Worm (Caenorhabditis elegans): Measurements from ENCODE around the gene F26G1.1.

F26G1.1 gene

ce11 chrII:4745281-4745680 lies 46.1 kb upstream of the F26G1.1 start (continued):
- TF ChIP-seq lin-14 (GFP tag; optimal IDR thresholded peaks at IDR 0.05): peak; percentile 68
- TF ChIP-seq efl-3 (GFP tag; optimal IDR thresholded peaks at IDR 0.05): no peak
- no peak for TF ChIP-seq ztf-11 (tag; optimal IDR thresholded peaks at IDR 0.05)
- TF ChIP-seq snpc-4 (tag; optimal IDR thresholded peaks at IDR 0.05): no peak
- TF ChIP-seq efl-1 (optimal IDR thresholded peaks at IDR 0.05): peak in 1 of 2 experiments; percentile 8
- peak in 1 of 2 experiments; percentile 68 for TF ChIP-seq efl-1 (GFP tag; optimal IDR thresholded peaks at IDR 0.05 in 1 of 2)
- no peak for TF ChIP-seq mab-9 (GFP tag; IDR thresholded peaks at IDR 0.05)
- no peak for TF ChIP-seq pqm-1 (tag; optimal IDR thresholded peaks at IDR 0.05)
- no peak for TF ChIP-seq tlp-1 (tag; optimal IDR thresholded peaks at IDR 0.05)
- peak in 1 of 2 experiments; percentile 55 for TF ChIP-seq lin-35 (GFP tag; optimal IDR thresholded peaks at IDR 0.05)
- peak; percentile 73 for TF ChIP-seq grh-1 (GFP tag; IDR thresholded peaks at IDR 0.05)
- TF ChIP-seq pag-3 (tag; optimal IDR thresholded peaks at IDR 0.05; ENCODE audit: borderline replicate concordance, insufficient read depth): no peak
- TF ChIP-seq aha-1 (tag; optimal IDR thresholded peaks at IDR 0.05): no peak
- TF ChIP-seq blmp-1 (tag; optimal IDR thresholded peaks at IDR 0.05): peak; percentile 95
- TF ChIP-seq lsy-2 (tag; optimal IDR thresholded peaks at IDR 0.05): peak in 1 of 2 experiments; percentile 38
- TF ChIP-seq ceh-8 (GFP tag; optimal IDR thresholded peaks at IDR 0.05): no peak
- no peak for TF ChIP-seq isw-1 (GFP tag; IDR thresholded peaks at IDR 0.05)
- TF ChIP-seq tbx-2 (tag; optimal IDR thresholded peaks at IDR 0.05): peak; percentile 63
- no peak for TF ChIP-seq lir-3 (tag; optimal IDR thresholded peaks at IDR 0.05; ENCODE audit: poor library complexity)
- no peak for TF ChIP-seq fos-1 (tag; optimal IDR thresholded peaks at IDR 0.05)
- TF ChIP-seq sptf-1 (tag; optimal IDR thresholded peaks at IDR 0.05): no peak
- TF ChIP-seq ztf-4 (tag; optimal IDR thresholded peaks at IDR 0.05): no peak
- TF ChIP-seq lin-13 (GFP tag; optimal IDR thresholded peaks at IDR 0.05): no peak
- no peak for TF ChIP-seq zag-1 (tag; optimal IDR thresholded peaks at IDR 0.05)
- TF ChIP-seq lin-39 (tag; optimal IDR thresholded peaks at IDR 0.05): no peak
- TF ChIP-seq irx-1 (tag; optimal IDR thresholded peaks at IDR 0.05): no peak
- TF ChIP-seq hlh-17 (GFP tag; optimal IDR thresholded peaks at IDR 0.05; ENCODE audit: borderline replicate concordance): no peak
- no peak for TF ChIP-seq egl-27 (tag; optimal IDR thresholded peaks at IDR 0.05)
- no peak for TF ChIP-seq fkh-4 (tag; optimal IDR thresholded peaks at IDR 0.05; ENCODE audit: borderline replicate concordance)
- no peak for TF ChIP-seq C34B4.2 (tag; optimal IDR thresholded peaks at IDR 0.05)
- no peak for TF ChIP-seq nhr-28 (tag; optimal IDR thresholded peaks at IDR 0.05)
- no peak for TF ChIP-seq mef-2 (tag; optimal IDR thresholded peaks at IDR 0.05)
- no peak for TF ChIP-seq elt-2 (tag; optimal IDR thresholded peaks at IDR 0.05)
- TF ChIP-seq vab-15 (tag; optimal IDR thresholded peaks at IDR 0.05): no peak
- peak in 1 of 3 experiments; percentile 22 for TF ChIP-seq dpl-1 (GFP tag; optimal IDR thresholded peaks at IDR 0.05)
- TF ChIP-seq nhr-19 (GFP tag; conservative IDR thresholded peaks at IDR 0.05): peak; percentile 55
- TF ChIP-seq fkh-10 (GFP tag; optimal IDR thresholded peaks at IDR 0.05): no peak
- no peak for TF ChIP-seq ceh-88 (GFP tag; IDR thresholded peaks at IDR 0.05)
- peak; percentile 82 for TF ChIP-seq nhr-20 (tag; optimal IDR thresholded peaks at IDR 0.05)
- no peak for TF ChIP-seq sup-37 (GFP tag; optimal IDR thresholded peaks at IDR 0.05)
- no peak for TF ChIP-seq hlh-4 (tag; optimal IDR thresholded peaks at IDR 0.05)

DNA sequence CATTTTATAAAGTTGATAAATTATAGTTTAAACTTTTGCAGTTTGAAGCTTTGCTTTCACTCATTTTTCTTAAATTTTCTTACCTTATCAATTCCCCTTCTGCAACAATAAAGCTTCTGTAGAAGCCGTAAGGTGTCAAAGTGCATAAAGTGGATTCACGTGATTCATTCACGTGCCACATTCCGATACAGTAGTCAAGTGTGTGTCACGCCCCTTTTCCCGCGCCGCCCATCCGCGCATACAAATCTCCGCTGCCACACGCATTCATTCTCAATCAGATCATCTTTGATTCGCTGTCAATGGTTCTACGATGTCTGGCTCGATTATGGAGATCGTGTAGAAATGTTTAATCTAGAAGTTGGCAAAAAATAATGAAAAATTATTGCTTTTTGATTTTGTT lies 44.4 kb upstream of the F26G1.1 start:
- TF ChIP-seq xbp-1 (tag; optimal IDR thresholded peaks at IDR 0.05): no peak
- peak; percentile 40 for TF ChIP-seq nhr-19 (GFP tag; conservative IDR thresholded peaks at IDR 0.05)
- no peak for TF ChIP-seq jun-1 (tag; optimal IDR thresholded peaks at IDR 0.05)
- TF ChIP-seq tlp-1 (tag; optimal IDR thresholded peaks at IDR 0.05): no peak
- no peak for TF ChIP-seq ceh-82 (tag; optimal IDR thresholded peaks at IDR 0.05)
- no peak for TF ChIP-seq egl-27 (tag; optimal IDR thresholded peaks at IDR 0.05)
- TF ChIP-seq isw-1 (GFP tag; IDR thresholded peaks at IDR 0.05): no peak
- TF ChIP-seq dpl-1 (GFP tag; optimal IDR thresholded peaks at IDR 0.05): no peak
- TF ChIP-seq swsn-7 (tag; optimal IDR thresholded peaks at IDR 0.05): no peak
- no peak for TF ChIP-seq rnt-1 (tag; optimal IDR thresholded peaks at IDR 0.05)
- no peak for TF ChIP-seq alr-1 (tag; optimal IDR thresholded peaks at IDR 0.05; ENCODE audit: borderline replicate concordance)
- no peak for TF ChIP-seq hlh-17 (GFP tag; optimal IDR thresholded peaks at IDR 0.05; ENCODE audit: borderline replicate concordance)
- no peak for TF ChIP-seq nhr-28 (tag; optimal IDR thresholded peaks at IDR 0.05)
- no peak for TF ChIP-seq C34B4.2 (tag; optimal IDR thresholded peaks at IDR 0.05)
- TF ChIP-seq blmp-1 (tag; optimal IDR thresholded peaks at IDR 0.05): peak; percentile 32
- TF ChIP-seq mdl-1 (tag; optimal IDR thresholded peaks at IDR 0.05): peak in 1 of 2 experiments; percentile 44
- TF ChIP-seq zip-4 (GFP tag; optimal IDR thresholded peaks at IDR 0.05): no peak
- peak in 2 of 6 experiments; percentile 13 to 55 for TF ChIP-seq elt-3 (tag; optimal IDR thresholded peaks at IDR 0.05)
- peak in 1 of 2 experiments; percentile 8 for TF ChIP-seq lin-35 (GFP tag; optimal IDR thresholded peaks at IDR 0.05)
- peak; percentile 24 for TF ChIP-seq nhr-20 (tag; optimal IDR thresholded peaks at IDR 0.05)
- no peak for TF ChIP-seq C16A3.4 (tag; optimal IDR thresholded peaks at IDR 0.05)
- no peak for TF ChIP-seq unc-86 (tag; optimal IDR thresholded peaks at IDR 0.05)

Data from whole organism, L1 larva.